Worm (Caenorhabditis elegans) whole organism, L1 larva: ENCODE results near the gene T24C4.5.

Experiments
- C04F5.9 ChIP-seq: sonication (generic microtip); optimal IDR thresholded peaks from 2 replicates; lab custom pipeline; 2016; ENCODE audit warnings: missing genetic modification characterization, missing compliant biosample characterization
- C16A3.4 ChIP-seq: fragments of 150-350 bp; optimal IDR thresholded peaks from 2 replicates; lab custom pipeline; 2014; ENCODE audit warnings: missing biosample characterization, missing genetic modification characterization
- F16B12.6 ChIP-seq: fragments of 150-350 bp; optimal IDR thresholded peaks from 2 replicates; lab custom pipeline; 2014; ENCODE audit warnings: missing biosample characterization, missing genetic modification characterization
- Y116A8C.19 ChIP-seq: sonication (generic microtip); optimal IDR thresholded peaks from 2 replicates; lab custom pipeline; 2016; ENCODE audit warnings: missing compliant biosample characterization, missing genetic modification characterization, borderline replicate concordance
- aha-1 ChIP-seq: fragments of 150-350 bp; optimal IDR thresholded peaks from 2 replicates; lab custom pipeline; 2014; ENCODE audit warnings: missing biosample characterization, missing genetic modification characterization
- alr-1 ChIP-seq: fragments of 200-800 bp; sonication (Bioruptor generic); optimal IDR thresholded peaks from 2 replicates; lab custom pipeline; 2018; ENCODE audit warnings: borderline replicate concordance, mild to moderate bottlenecking, missing genetic modification characterization, missing compliant biosample characterization
- ama-1 ChIP-seq: fragments of 150-350 bp; optimal IDR thresholded peaks from 2 replicates; lab custom pipeline; 2014
- blmp-1 ChIP-seq: fragments of 150-350 bp; optimal IDR thresholded peaks from 2 replicates; lab custom pipeline; 2014; ENCODE audit warnings: missing biosample characterization, missing genetic modification characterization
- ceh-8 ChIP-seq: fragments of 200-800 bp; sonication (Bioruptor generic); optimal IDR thresholded peaks from 2 replicates; lab custom pipeline; 2018; ENCODE audit warnings: mild to moderate bottlenecking, missing genetic modification characterization, moderate library complexity, missing compliant biosample characterization
- ceh-82 ChIP-seq, 3 experiments: fragments of 150-350 bp in 1 of 3; sonication (generic microtip) in 2 of 3; optimal IDR thresholded peaks; 2 replicates each; lab custom pipeline; 2014 to 2017; ENCODE audit warnings: missing biosample characterization in 3 of 3, missing genetic modification characterization in 3 of 3
- ceh-88 ChIP-seq: fragments of 200-800 bp; sonication (Bioruptor generic); IDR thresholded peaks from 2 replicates; pipeline ENCODE4 v1.3.6; 2022; ENCODE audit warnings: missing genetic modification characterization, missing compliant biosample characterization
- dpl-1 ChIP-seq, 3 experiments: fragments of 150-350 bp in 2 of 3; sonication (generic microtip) in 1 of 3; optimal IDR thresholded peaks; 2 replicates each; lab custom pipeline; 2014 to 2017; ENCODE audit warnings: missing biosample characterization in 3 of 3, missing genetic modification characterization in 3 of 3, missing genetic modification reagents in 3 of 3
- dsc-1 ChIP-seq: sonication (generic microtip); optimal IDR thresholded peaks from 2 replicates; lab custom pipeline; 2016; ENCODE audit warnings: mild to moderate bottlenecking, missing genetic modification characterization, missing compliant biosample characterization
- efl-1 ChIP-seq, 4 experiments: fragments of 150-350 bp; optimal IDR thresholded peaks in 3 of 4; peaks in 1 of 4; 1 replicate in 1 of 4; 2 replicates in 3 of 4; lab custom pipeline; 2014; ENCODE audit warnings: missing biosample characterization in 2 of 4, missing genetic modification characterization in 2 of 4, missing genetic modification reagents in 2 of 4
- egl-13 ChIP-seq: sonication (generic microtip); optimal IDR thresholded peaks from 2 replicates; lab custom pipeline; 2016; ENCODE audit warnings: missing genotype, missing genetic modification reagents, missing genetic modification characterization, missing compliant biosample characterization
- egl-27 ChIP-seq, 2 experiments: fragments of 150-350 bp in 1 of 2; sonication (generic microtip); optimal IDR thresholded peaks; 3 replicates each; lab custom pipeline; 2017 to 2018; ENCODE audit warnings: missing biosample characterization in 2 of 2, missing genetic modification characterization in 2 of 2, missing genetic modification reagents in 2 of 2
- elt-2 ChIP-seq: sonication (generic microtip); optimal IDR thresholded peaks from 2 replicates; lab custom pipeline; 2016; ENCODE audit warnings: missing genetic modification characterization, mild to moderate bottlenecking, inconsistent platforms, missing compliant biosample characterization, missing genetic modification reagents
- elt-3 ChIP-seq, 6 experiments: fragments of 150-350 bp in 1 of 6; sonication (generic microtip); optimal IDR thresholded peaks; 2 replicates each; lab custom pipeline; 2017 to 2018; ENCODE audit warnings: missing biosample characterization in 6 of 6, missing genetic modification characterization in 6 of 6, inconsistent platforms in 1 of 6
- ets-5 ChIP-seq: fragments of 200-800 bp; sonication (Bioruptor generic); IDR thresholded peaks from 2 replicates; pipeline ENCODE4 v1.3.6; 2022; ENCODE audit warnings: missing genetic modification characterization, missing compliant biosample characterization
- fos-1 ChIP-seq: fragments of 150-350 bp; optimal IDR thresholded peaks from 2 replicates; lab custom pipeline; 2014; ENCODE audit warnings: missing biosample characterization, missing genetic modification characterization
- hlh-4 ChIP-seq: sonication (generic microtip); optimal IDR thresholded peaks from 2 replicates; lab custom pipeline; 2016; ENCODE audit warnings: mild to moderate bottlenecking, missing genetic modification characterization, missing compliant biosample characterization
- irx-1 ChIP-seq: sonication (generic microtip); optimal IDR thresholded peaks from 2 replicates; lab custom pipeline; 2016; ENCODE audit warnings: missing genetic modification characterization, missing compliant biosample characterization
- jun-1 ChIP-seq: fragments of 150-350 bp; optimal IDR thresholded peaks from 2 replicates; lab custom pipeline; 2014; ENCODE audit warnings: missing biosample characterization, missing genetic modification reagents, missing genetic modification characterization
- lin-14 ChIP-seq: fragments of 200-800 bp; sonication (Bioruptor generic); optimal IDR thresholded peaks from 2 replicates; lab custom pipeline; 2018; ENCODE audit warnings: mild to moderate bottlenecking, missing genetic modification characterization, moderate library complexity, missing compliant biosample characterization
- lir-3 ChIP-seq: sonication (generic microtip); optimal IDR thresholded peaks from 2 replicates; lab custom pipeline; 2016; ENCODE audit warnings: mild to moderate bottlenecking, missing genetic modification characterization, moderate library complexity, missing compliant biosample characterization; ENCODE audit not compliant: poor library complexity
- mab-9 ChIP-seq: fragments of 200-800 bp; sonication (Bioruptor generic); IDR thresholded peaks from 2 replicates; pipeline ENCODE4 v1.3.6; 2022; ENCODE audit warnings: missing genetic modification reagents, missing genetic modification characterization, missing compliant biosample characterization
- nhr-11 ChIP-seq: fragments of 150-350 bp; optimal IDR thresholded peaks from 2 replicates; lab custom pipeline; 2014; ENCODE audit warnings: missing biosample characterization, missing genetic modification characterization
- nhr-12 ChIP-seq: sonication (generic microtip); optimal IDR thresholded peaks from 2 replicates; lab custom pipeline; 2017; ENCODE audit warnings: missing biosample characterization, missing genetic modification characterization
- nhr-28 ChIP-seq: fragments of 150-350 bp; optimal IDR thresholded peaks from 2 replicates; lab custom pipeline; 2014; ENCODE audit warnings: missing biosample characterization, missing genetic modification characterization
- nhr-90 ChIP-seq: sonication (generic microtip); optimal IDR thresholded peaks from 2 replicates; lab custom pipeline; 2016; ENCODE audit warnings: mild to moderate bottlenecking, missing genetic modification characterization, missing compliant biosample characterization; ENCODE audit not compliant: poor library complexity
- pag-3 ChIP-seq: sonication (generic microtip); optimal IDR thresholded peaks from 2 replicates; lab custom pipeline; 2017; ENCODE audit warnings: missing genetic modification characterization, mild to moderate bottlenecking, missing compliant biosample characterization, antibody characterized with exemption, borderline replicate concordance; ENCODE audit not compliant: insufficient read depth
- pax-3 ChIP-seq: fragments of 200-800 bp; sonication (Bioruptor generic); optimal IDR thresholded peaks from 2 replicates; lab custom pipeline; 2018; ENCODE audit warnings: mild to moderate bottlenecking, missing genetic modification characterization, moderate library complexity, missing compliant biosample characterization
- rnt-1 ChIP-seq: sonication (generic microtip); optimal IDR thresholded peaks from 2 replicates; lab custom pipeline; 2016; ENCODE audit warnings: mild to moderate bottlenecking, missing genetic modification characterization, moderate library complexity, missing compliant biosample characterization
- skn-1 ChIP-seq: fragments of 150-350 bp; optimal IDR thresholded peaks from 2 replicates; lab custom pipeline; 2014; ENCODE audit warnings: missing biosample characterization, missing genetic modification characterization
- snu-23 ChIP-seq: sonication (generic microtip); optimal IDR thresholded peaks from 2 replicates; lab custom pipeline; 2016; ENCODE audit warnings: missing genetic modification characterization, missing compliant biosample characterization
- sup-37 ChIP-seq: fragments of 200-800 bp; sonication (Bioruptor generic); optimal IDR thresholded peaks from 2 replicates; lab custom pipeline; 2018; ENCODE audit warnings: mild to moderate bottlenecking, missing genetic modification characterization, missing compliant biosample characterization
- swsn-7 ChIP-seq: sonication (generic microtip); optimal IDR thresholded peaks from 2 replicates; lab custom pipeline; 2016; ENCODE audit warnings: missing genetic modification characterization, missing compliant biosample characterization
- tlp-1 ChIP-seq: fragments of 150-350 bp; optimal IDR thresholded peaks from 2 replicates; lab custom pipeline; 2014; ENCODE audit warnings: missing biosample characterization, missing genetic modification characterization
- unc-130 ChIP-seq: fragments of 150-350 bp; optimal IDR thresholded peaks from 2 replicates; lab custom pipeline; 2017; ENCODE audit warnings: missing biosample characterization, missing genetic modification characterization, inconsistent platforms
- unc-30 ChIP-seq: sonication (generic microtip); optimal IDR thresholded peaks from 2 replicates; lab custom pipeline; 2017; ENCODE audit warnings: missing biosample characterization, missing genetic modification characterization
- unc-98 ChIP-seq: fragments of 200-800 bp; sonication (Bioruptor generic); IDR thresholded peaks from 2 replicates; pipeline ENCODE4 v1.3.6; 2022; ENCODE audit warnings: missing genetic modification characterization, missing compliant biosample characterization

The T24C4.5 gene

DNA sequence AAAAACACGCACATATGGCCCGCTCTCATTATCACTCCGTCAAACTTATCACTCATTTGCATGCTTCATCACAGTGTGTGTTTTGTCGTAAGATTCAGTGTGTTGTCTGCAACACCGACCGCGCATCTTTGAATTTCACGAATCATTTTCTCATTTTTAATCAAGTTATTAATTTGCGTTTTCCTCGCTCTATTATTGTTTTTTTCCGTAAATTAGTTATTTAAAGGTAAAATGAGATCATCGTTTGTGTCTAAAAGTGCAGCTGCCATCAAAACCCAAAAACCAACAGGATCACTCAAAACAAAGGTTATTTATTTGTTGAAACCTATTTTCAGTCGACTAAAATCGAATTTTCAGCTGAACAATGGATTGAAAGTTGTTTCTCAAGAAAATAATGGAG, at the start of gene T24C4.5, which contains the start of gene ucr-2.3:
Gene T24C4.5, minus strand, starts transcription at position 101 of the 400 bp plus-strand sequence.
Gene ucr-2.3, plus strand, starts transcription at position 227 of the 400 bp plus-strand sequence.
- TF ChIP-seq ets-5 (no peak), skn-1 (no peak), irx-1 (tag; lab: Kevin White, UChicago) (no peak), nhr-12 (tag; lab: Kevin White, UChicago) (no peak), ceh-82 (tag; optimal IDR thresholded peaks at IDR 0.05; lab: Kevin White, UChicago) (no peak), Y116A8C.19 (no peak)

DNA sequence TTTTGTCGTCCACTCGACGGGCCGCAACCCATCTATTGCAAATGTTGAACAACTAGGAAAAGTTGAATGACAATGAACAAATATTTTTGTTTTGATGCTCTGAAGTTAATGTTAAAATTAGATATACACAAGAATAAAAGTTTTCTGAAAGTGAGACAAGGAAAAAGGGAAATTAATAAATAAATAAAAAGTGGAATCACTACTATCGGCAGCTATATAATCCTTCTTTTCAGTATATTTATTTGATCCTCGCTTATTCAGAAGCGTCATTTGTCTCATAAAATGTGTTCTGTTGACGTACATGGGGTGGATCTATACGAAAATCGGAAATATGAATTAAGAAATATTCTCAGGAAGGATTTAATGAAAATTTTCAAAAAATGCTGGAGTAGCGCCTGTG, 46.7 kb upstream of the T24C4.5 start, which contains the start of gene pef-1:
Gene pef-1, minus strand, starts transcription at position 101 of the 400 bp plus-strand sequence.
- TF ChIP-seq fos-1 (tag; lab: Kevin White, UChicago) (no peak), dsc-1 (peak; percentile 49), nhr-11 (tag; lab: Kevin White, UChicago) (no peak)

DNA sequence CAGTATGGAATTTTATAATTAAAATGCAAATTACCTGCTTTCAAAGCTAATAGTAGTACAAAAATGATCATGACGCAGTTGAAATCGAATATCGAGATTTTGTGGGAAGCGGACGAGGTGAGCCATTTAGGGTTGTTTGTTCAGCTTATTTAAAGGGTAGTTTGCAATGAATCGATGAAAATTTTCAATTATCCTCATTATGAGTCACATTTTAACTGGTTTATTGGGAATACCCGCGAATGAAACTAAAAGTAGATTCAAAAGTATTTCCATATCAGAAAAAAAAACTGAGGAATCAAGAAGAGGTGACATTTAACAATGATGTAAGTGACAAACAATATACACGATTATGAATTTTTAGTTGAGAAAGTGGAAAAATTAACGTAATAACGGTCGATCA, 39.8 kb upstream of the T24C4.5 start, which contains the start of gene F23H11.7:
Gene F23H11.7, minus strand, starts transcription at position 101 of the 400 bp plus-strand sequence.
- no peak for TF ChIP-seq skn-1
- no peak for TF ChIP-seq jun-1 (tag; lab: Kevin White, UChicago)
- no peak for TF ChIP-seq lin-14
- no peak for TF ChIP-seq pax-3
- TF ChIP-seq aha-1 (tag; lab: Kevin White, UChicago): no peak
- no peak for TF ChIP-seq egl-13 (tag; lab: Kevin White, UChicago)
- TF ChIP-seq mab-9 (GFP tag; lab: Robert Waterston, UW): no peak
- no peak for TF ChIP-seq snu-23 (GFP tag; lab: Kevin White, UChicago)
- TF ChIP-seq F16B12.6 (tag; lab: Kevin White, UChicago): no peak
- no peak for TF ChIP-seq pag-3
- TF ChIP-seq nhr-90 (tag; lab: Kevin White, UChicago): no peak
- no peak for TF ChIP-seq efl-1 (optimal IDR thresholded peaks at IDR 0.05; lab: Kevin White, UChicago)
- TF ChIP-seq efl-1 (GFP tag; optimal IDR thresholded peaks at IDR 0.05 in 1 of 2; lab: Kevin White, UChicago): no peak
- TF ChIP-seq Y116A8C.19: no peak
- no peak for TF ChIP-seq C04F5.9 (tag; lab: Kevin White, UChicago)
- no peak for TF ChIP-seq unc-98 (GFP tag; lab: Robert Waterston, UW)
- no peak for TF ChIP-seq fos-1 (tag; lab: Kevin White, UChicago)

DNA sequence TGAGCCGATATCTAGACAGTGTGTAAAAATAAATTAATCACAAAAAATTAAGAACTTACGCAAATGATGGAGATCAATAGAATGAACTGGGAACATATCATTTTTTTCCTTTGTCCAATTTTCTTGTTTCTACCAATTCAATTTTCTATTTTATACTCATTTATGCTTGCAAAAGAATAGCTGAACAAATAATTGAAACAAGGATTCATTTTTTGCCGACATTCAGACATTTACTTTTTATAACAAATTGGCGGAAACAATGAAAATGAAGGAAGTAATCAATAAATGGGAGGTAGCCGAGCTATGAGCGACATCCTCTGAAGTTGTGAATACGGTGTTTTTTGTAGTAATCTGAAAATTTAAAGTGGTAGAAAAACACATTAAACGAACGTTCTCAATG, 37.4 kb upstream of the T24C4.5 start, which contains the start of gene idpp-13:
Gene idpp-13, minus strand, starts transcription at position 101 of the 400 bp plus-strand sequence.
- TF ChIP-seq efl-1 (optimal IDR thresholded peaks at IDR 0.05; lab: Kevin White, UChicago): no peak
- peak in 1 of 2 experiments; percentile 72 for TF ChIP-seq efl-1 (GFP tag; optimal IDR thresholded peaks at IDR 0.05 in 1 of 2; lab: Kevin White, UChicago)
- no peak for TF ChIP-seq swsn-7
- no peak for TF ChIP-seq lir-3 (tag; lab: Kevin White, UChicago)

DNA sequence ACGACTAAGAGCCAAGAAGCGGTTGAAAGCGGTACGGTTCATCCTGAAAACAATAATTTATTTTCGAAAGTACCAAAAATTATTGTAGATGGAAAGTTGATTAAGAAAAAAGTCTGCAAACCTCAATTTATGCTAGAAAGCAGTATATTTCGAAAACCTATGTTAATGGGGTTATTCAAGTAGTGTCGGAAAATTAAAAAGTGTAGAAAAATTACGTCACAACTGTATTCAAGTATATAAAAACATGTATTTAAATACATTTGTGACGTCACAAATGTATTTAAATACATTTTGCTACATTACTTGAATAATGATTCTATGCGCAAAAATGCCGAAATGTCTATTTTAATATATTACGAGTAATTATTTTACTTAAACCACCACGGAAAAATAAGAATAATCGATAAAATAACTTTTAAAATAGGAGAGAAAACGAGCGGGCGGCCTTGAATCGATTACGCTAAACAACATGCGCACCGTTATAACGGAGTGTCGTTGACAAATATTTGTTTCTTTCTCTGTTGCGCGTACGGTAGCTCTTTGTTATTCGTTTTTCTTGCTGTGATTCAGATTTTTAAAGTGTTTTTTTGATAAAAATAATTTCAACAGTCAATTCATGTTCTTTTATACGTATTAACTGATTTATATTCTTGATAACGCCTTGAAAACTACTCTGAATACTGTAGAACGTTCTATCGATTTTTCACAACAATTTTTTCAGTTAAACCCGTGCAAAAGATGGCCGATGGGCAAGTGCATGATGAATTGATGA, 31.2 kb upstream of the T24C4.5 start, which contains the start of the genes F23H11.5 and bra-2:
Gene F23H11.5, minus strand, starts transcription at position 51 of the 772 bp plus-strand sequence.
Gene bra-2, plus strand, starts transcription at position 722 of the 772 bp plus-strand sequence.
- TF ChIP-seq dpl-1 (GFP tag; optimal IDR thresholded peaks at IDR 0.05; lab: Kevin White, UChicago) (peak in 2 of 3 experiments; percentile 27 to 43), unc-130 (peak; percentile 36), blmp-1 (tag; lab: Kevin White, UChicago) (peak; percentile 57), ceh-8 (no peak), efl-1 (optimal IDR thresholded peaks at IDR 0.05; lab: Kevin White, UChicago) (peak; percentile 24 to 35), efl-1 (GFP tag; optimal IDR thresholded peaks at IDR 0.05 in 1 of 2; lab: Kevin White, UChicago) (peak; percentile 32 to 79), elt-3 (tag; optimal IDR thresholded peaks at IDR 0.05; lab: Kevin White, UChicago) (peak in 1 of 6 experiments; percentile 5), hlh-4 (tag; lab: Kevin White, UChicago) (no peak), pax-3 (no peak), alr-1 (tag; lab: Kevin White, UChicago) (no peak), lin-14 (no peak), tlp-1 (no peak), nhr-90 (tag; lab: Kevin White, UChicago) (no peak), nhr-12 (tag; lab: Kevin White, UChicago) (no peak), C16A3.4 (peak; percentile 48), rnt-1 (tag; lab: Kevin White, UChicago) (no peak), sup-37 (GFP tag; lab: Kevin White, UChicago) (no peak), nhr-28 (tag; lab: Kevin White, UChicago) (no peak), egl-27 (tag; optimal IDR thresholded peaks at IDR 0.05; lab: Kevin White, UChicago) (no peak), ama-1 (no peak), unc-30 (tag; lab: Kevin White, UChicago) (no peak), ceh-88 (no peak), elt-2 (tag; lab: Kevin White, UChicago) (no peak), swsn-7 (peak; percentile 5)
